Worm (Caenorhabditis elegans) whole organism, early embryonic: ENCODE results near the gene flp-27.

Source experiments
- ama-1 ChIP-seq: fragments of 150-350 bp; optimal IDR thresholded peaks from 2 replicates; lab custom pipeline; 2014
- hnd-1 ChIP-seq: sonication (generic microtip); optimal IDR thresholded peaks from 2 replicates; lab custom pipeline; 2016; ENCODE audit warnings: missing genetic modification characterization, missing compliant biosample characterization
- tbx-11 ChIP-seq: fragments of 200-800 bp; sonication (Bioruptor generic); IDR thresholded peaks from 2 replicates; pipeline ENCODE4 v1.3.6; 2022; ENCODE audit warnings: missing genetic modification characterization, missing compliant biosample characterization

- no peak for TF ChIP-seq tbx-11
- TF ChIP-seq ama-1 (lab: Kevin White, UChicago): no peak
- TF ChIP-seq hnd-1 (tag; lab: Kevin White, UChicago): no peak
Observed at ce11 chrII:5697338-5697737, 16.5 kb downstream of the flp-27 start.
